Fruit fly (Drosophila melanogaster) whole organism, prepupa: ENCODE results near the gene scramb1.

ENCODE experiments used
- CG31627 ChIP-seq: fragments of 200-800 bp; sonication (Bioruptor generic); optimal IDR thresholded peaks from 3 replicates; lab custom pipeline; 2016; ENCODE audit warnings: missing biosample characterization, missing genetic modification characterization
- Hr39 ChIP-seq: fragments of 200-800 bp; sonication (Bioruptor generic); optimal IDR thresholded peaks from 2 replicates; lab custom pipeline; 2016; ENCODE audit warnings: missing biosample characterization, missing genetic modification characterization
- net ChIP-seq: fragments of 200-800 bp; sonication (Bioruptor generic); optimal IDR thresholded peaks from 3 replicates; lab custom pipeline; 2016; ENCODE audit warnings: missing biosample characterization, missing genetic modification characterization

dm6 chr3L:10198571-10198970 lies 26.5 kb downstream of the scramb1 start:
- no peak for TF ChIP-seq CG31627 (GFP tag; lab: Kevin White, UChicago)
- no peak for TF ChIP-seq Hr39 (GFP tag; lab: Kevin White, UChicago)
- TF ChIP-seq net: peak; percentile 22
